Worm (Caenorhabditis elegans) whole organism, midembryonic: ENCODE data around the gene deg-1.

Source experiments
- T22C8.4 ChIP-seq: fragments of 200-800 bp; sonication (Bioruptor generic); IDR thresholded peaks from 2 replicates; pipeline ENCODE4 v1.3.6; 2022; ENCODE audit warnings: missing genetic modification characterization, missing compliant biosample characterization
- ref-1 ChIP-seq: fragments of 200-800 bp; sonication (Bioruptor generic); conservative IDR thresholded peaks from 2 replicates; pipeline ENCODE4 v1.3.6; 2022; ENCODE audit warnings: missing genetic modification reagents, missing genetic modification characterization, missing compliant biosample characterization

- TF ChIP-seq T22C8.4 (GFP tag; lab: Robert Waterston, UW) (no peak), ref-1 (GFP tag; lab: Robert Waterston, UW) (no peak)
Observed at ce11 chrX:7782389-7782788, 29.5 kb downstream of the deg-1 start, which contains the start of gene ZK154.4.
